Fruit fly (Drosophila melanogaster): Measurements from ENCODE around the gene mrt.

Gene mrt

DNA sequence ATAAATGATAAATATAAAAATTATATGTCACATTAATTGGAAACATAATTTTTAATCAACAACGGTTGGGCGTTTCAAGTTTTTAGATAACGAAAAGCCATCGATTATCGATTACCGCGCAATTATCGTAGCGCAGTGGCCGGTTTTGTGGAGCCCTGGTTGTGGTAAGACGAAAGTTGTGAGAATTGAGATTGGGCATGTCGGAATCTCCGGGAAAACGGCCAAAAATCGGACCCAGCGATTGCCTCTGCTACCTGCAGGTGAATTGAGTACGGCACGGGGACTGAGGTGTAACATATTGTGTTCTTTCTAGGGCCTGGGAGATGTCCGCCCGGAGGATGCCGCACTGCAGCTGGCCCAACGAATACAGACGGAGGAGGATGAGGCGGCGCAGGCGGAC, 1.2 kb upstream of the mrt start, which contains the start of gene CG3368 (continued):
- TF ChIP-seq Sry-δ (GFP tag; optimal IDR thresholded peaks at IDR 0.05) (peak; percentile 34), CG17385 (GFP tag; optimal IDR thresholded peaks at IDR 0.05) (no peak), MBD-R2 (GFP tag; IDR thresholded peaks at IDR 0.05) (peak; percentile 84), gsb-n (tag; optimal IDR thresholded peaks at IDR 0.05) (no peak), CG15514 (GFP tag; optimal IDR thresholded peaks at IDR 0.05) (peak; percentile 49), CG1603 (tag; optimal IDR thresholded peaks at IDR 0.05) (no peak), run (tag; optimal IDR thresholded peaks at IDR 0.05) (no peak), CG11456 (GFP tag; IDR thresholded peaks at IDR 0.05) (no peak), CG12236 (GFP tag; optimal IDR thresholded peaks at IDR 0.05) (no peak), sr (GFP tag; IDR thresholded peaks at IDR 0.05) (no peak), CG8765 (GFP tag; IDR thresholded peaks at IDR 0.05) (no peak), Trl (optimal IDR thresholded peaks at IDR 0.05) (no peak), Trl (GFP tag; optimal IDR thresholded peaks at IDR 0.05) (no peak), CG9437 (GFP tag; optimal IDR thresholded peaks at IDR 0.05) (no peak), zen2 (GFP tag; IDR thresholded peaks at IDR 0.05; ENCODE audit: partially characterized antibody) (peak; percentile 59; the same call in 2 of the 3 replicates), CG8290 (GFP tag; optimal IDR thresholded peaks at IDR 0.05) (no peak), CG8290 (tag; optimal IDR thresholded peaks at IDR 0.05) (peak in 1 of 2 experiments; percentile 32), CG9609 (GFP tag; optimal IDR thresholded peaks at IDR 0.05) (no peak), CG11093 (GFP tag; IDR thresholded peaks at IDR 0.05) (no peak), Chrac-16 (GFP tag; optimal IDR thresholded peaks at IDR 0.05) (no peak), sim (GFP tag; IDR thresholded peaks at IDR 0.05) (no peak), kay (GFP tag; optimal IDR thresholded peaks at IDR 0.05) (no peak), nmo (GFP tag; optimal IDR thresholded peaks at IDR 0.05) (no peak), CG18262 (tag; optimal IDR thresholded peaks at IDR 0.05) (no peak), ato (GFP tag; IDR thresholded peaks at IDR 0.05; ENCODE audit: partially characterized antibody) (peak; percentile 61; the same call in 1 of the 2 replicates), nom (GFP tag; optimal IDR thresholded peaks at IDR 0.05) (no peak), CG1529 (GFP tag; optimal IDR thresholded peaks at IDR 0.05) (no peak), CG12104 (GFP tag; optimal IDR thresholded peaks at IDR 0.05) (no peak), sima (GFP tag; optimal IDR thresholded peaks at IDR 0.05) (no peak), Blimp-1 (GFP tag; optimal IDR thresholded peaks at IDR 0.05) (no peak), luna (GFP tag; optimal IDR thresholded peaks at IDR 0.05) (no peak), CG9797 (GFP tag; optimal IDR thresholded peaks at IDR 0.05) (no peak), vfl (GFP tag; optimal IDR thresholded peaks at IDR 0.05) (no peak), insv (GFP tag; optimal IDR thresholded peaks at IDR 0.05) (no peak), CG13424 (tag; optimal IDR thresholded peaks at IDR 0.05) (no peak), btn (GFP tag; optimal IDR thresholded peaks at IDR 0.05) (no peak), pita (GFP tag; optimal IDR thresholded peaks at IDR 0.05) (no peak), HmgZ (tag; optimal IDR thresholded peaks at IDR 0.05) (no peak), CG12744 (GFP tag; optimal IDR thresholded peaks at IDR 0.05) (no peak), CG6654 (GFP tag; optimal IDR thresholded peaks at IDR 0.05) (no peak), nau (GFP tag; optimal IDR thresholded peaks at IDR 0.05) (no peak), kni (GFP tag; optimal IDR thresholded peaks at IDR 0.05) (no peak), CG3163 (GFP tag; optimal IDR thresholded peaks at IDR 0.05) (no peak), ssp (GFP tag; IDR thresholded peaks at IDR 0.05) (no peak), knrl (GFP tag; IDR thresholded peaks at IDR 0.05; ENCODE audit: partially characterized antibody) (peak; percentile 46), CrebB (tag; optimal IDR thresholded peaks at IDR 0.05) (no peak), CG2889 (GFP tag; IDR thresholded peaks at IDR 0.05) (no peak), usp (GFP tag; optimal IDR thresholded peaks at IDR 0.05) (no peak), Bgb (GFP tag; IDR thresholded peaks at IDR 0.05; ENCODE audit: partially characterized antibody) (peak; percentile 71), Side (GFP tag; optimal IDR thresholded peaks at IDR 0.05) (no peak), NFAT (GFP tag; IDR thresholded peaks at IDR 0.05) (no peak), CG1792 (GFP tag; optimal IDR thresholded peaks at IDR 0.05) (no peak), CG13123 (GFP tag; optimal IDR thresholded peaks at IDR 0.05) (no peak)
